Fruit fly (Drosophila melanogaster): ENCODE measurements around the gene CYLD.

The CYLD gene

DNA sequence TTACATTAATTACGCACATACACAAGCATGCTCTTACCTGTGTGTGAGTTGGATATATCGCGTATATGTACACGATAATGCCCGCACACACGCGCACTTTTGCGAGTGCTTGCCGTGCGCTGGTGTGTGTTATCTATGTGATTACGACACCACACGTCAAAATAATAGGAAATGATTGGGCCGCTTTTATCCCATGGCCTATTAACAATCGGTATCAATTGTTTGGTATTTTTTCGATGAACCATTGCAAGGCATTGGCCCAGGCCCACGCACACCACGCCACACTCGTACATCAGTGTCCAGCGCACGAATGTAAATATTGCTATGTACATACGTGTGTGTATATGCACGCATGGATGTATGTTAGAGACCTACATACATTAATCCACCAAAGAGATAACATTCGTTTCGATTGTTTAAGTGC, 35.2 kb upstream of the CYLD start (continued):
- TF ChIP-seq Gsc (GFP tag; IDR thresholded peaks at IDR 0.05) (no peak), CG1603 (tag; optimal IDR thresholded peaks at IDR 0.05) (peak; percentile 81), CG11093 (GFP tag; IDR thresholded peaks at IDR 0.05) (no peak), dan (GFP tag; IDR thresholded peaks at IDR 0.05) (no peak), crp (GFP tag; optimal IDR thresholded peaks at IDR 0.05) (no peak), slp2 (GFP tag; optimal IDR thresholded peaks at IDR 0.05) (peak; percentile 43), CG12942 (GFP tag; optimal IDR thresholded peaks at IDR 0.05) (peak; percentile 6), CG17385 (GFP tag; optimal IDR thresholded peaks at IDR 0.05) (peak; percentile 64), Deaf1 (tag; optimal IDR thresholded peaks at IDR 0.05) (peak; percentile 40), caup (GFP tag; optimal IDR thresholded peaks at IDR 0.05; ENCODE audit: severe bottlenecking) (peak; percentile 77), dysf (GFP tag; IDR thresholded peaks at IDR 0.05) (no peak; the same call in 2 of the 3 replicates), CG7963 (GFP tag; IDR thresholded peaks at IDR 0.05; ENCODE audit: partially characterized antibody) (no peak), CG10654 (GFP tag; optimal IDR thresholded peaks at IDR 0.05) (peak; percentile 14), mld (GFP tag; IDR thresholded peaks at IDR 0.05; ENCODE audit: partially characterized antibody) (no peak), pita (GFP tag; optimal IDR thresholded peaks at IDR 0.05) (no peak), MESR4 (GFP tag; optimal IDR thresholded peaks at IDR 0.05) (peak; percentile 70), peb (GFP tag; IDR thresholded peaks at IDR 0.05) (no peak), sd (tag; optimal IDR thresholded peaks at IDR 0.05) (peak; percentile 93), cad (GFP tag; optimal IDR thresholded peaks at IDR 0.05) (no peak), CG4328 (GFP tag; optimal IDR thresholded peaks at IDR 0.05) (peak; percentile 88), rib (GFP tag; IDR thresholded peaks at IDR 0.05) (peak; percentile 79; the same call in 1 of the 2 replicates), z (GFP tag; IDR thresholded peaks at IDR 0.05) (no peak), yki (optimal IDR thresholded peaks at IDR 0.05) (no peak), CG2678 (tag; optimal IDR thresholded peaks at IDR 0.05) (peak; percentile 73), CG33213 (GFP tag; optimal IDR thresholded peaks at IDR 0.05) (peak; percentile 61), Oli (tag; optimal IDR thresholded peaks at IDR 0.05) (no peak), Atf3 (GFP tag; optimal IDR thresholded peaks at IDR 0.05) (no peak), pb (GFP tag; optimal IDR thresholded peaks at IDR 0.05) (peak; percentile 16), CG10267 (tag; optimal IDR thresholded peaks at IDR 0.05) (peak; percentile 44), ash1 (GFP tag; optimal IDR thresholded peaks at IDR 0.05) (peak; percentile 40), ewg (GFP tag; optimal IDR thresholded peaks at IDR 0.05) (peak; percentile 26), Ada2b (GFP tag; IDR thresholded peaks at IDR 0.05) (no peak), CG8281 (tag; optimal IDR thresholded peaks at IDR 0.05) (peak; percentile 23), Antp (GFP tag; optimal IDR thresholded peaks at IDR 0.05) (peak; percentile 20), chn (GFP tag; optimal IDR thresholded peaks at IDR 0.05) (no peak), CG31224 (GFP tag; IDR thresholded peaks at IDR 0.05) (no peak), Mrtf (GFP tag; IDR thresholded peaks at IDR 0.05) (no peak), CG6254 (GFP tag; optimal IDR thresholded peaks at IDR 0.05) (peak; percentile 75), jing (GFP tag; optimal IDR thresholded peaks at IDR 0.05) (no peak), dimm (GFP tag; IDR thresholded peaks at IDR 0.05) (no peak), ato (GFP tag; IDR thresholded peaks at IDR 0.05; ENCODE audit: partially characterized antibody) (peak; percentile 13; the same call in 1 of the 2 replicates), sisA (GFP tag; IDR thresholded peaks at IDR 0.05) (no peak), NFAT (GFP tag; IDR thresholded peaks at IDR 0.05) (peak; percentile 70; the same call in 1 of the 2 replicates), nerfin-2 (GFP tag; IDR thresholded peaks at IDR 0.05; ENCODE audit: partially characterized antibody) (no peak), Hsf (GFP tag; optimal IDR thresholded peaks at IDR 0.05) (peak; percentile 44), otp (GFP tag; IDR thresholded peaks at IDR 0.05) (no peak; the same call in 2 of the 3 replicates), CG12236 (GFP tag; optimal IDR thresholded peaks at IDR 0.05) (peak; percentile 43), CG17802 (tag; optimal IDR thresholded peaks at IDR 0.05) (no peak), CG2120 (GFP tag; optimal IDR thresholded peaks at IDR 0.05) (peak; percentile 69), sna (GFP tag; IDR thresholded peaks at IDR 0.05; ENCODE audit: partially characterized antibody) (peak; percentile 63), MTF-1 (GFP tag; optimal IDR thresholded peaks at IDR 0.05; ENCODE audit: borderline replicate concordance) (peak; percentile 74)
